Worm (Caenorhabditis elegans): ENCODE data around the gene hhat-2.

DNA sequence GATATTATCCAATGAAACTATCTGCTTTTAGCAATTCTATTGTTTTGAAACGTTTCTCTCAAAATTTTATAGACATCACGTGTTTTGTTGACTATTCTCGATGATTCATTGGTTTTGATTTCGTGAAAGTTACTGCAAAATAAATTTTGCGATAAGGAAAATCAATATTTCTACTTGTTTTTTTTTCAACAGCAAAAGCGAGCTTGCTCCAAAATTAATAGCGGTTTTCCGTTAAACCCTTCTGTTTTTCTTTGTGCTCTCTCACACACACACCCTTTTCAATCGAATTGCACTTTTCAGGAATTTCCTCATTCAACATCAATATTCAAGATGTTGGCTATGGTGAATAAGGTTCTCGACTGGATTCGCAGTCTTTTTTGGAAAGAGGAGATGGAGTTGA, 31.1 kb downstream of the hhat-2 start, which contains the start of gene arl-8:
- TF ChIP-seq lin-35 (GFP tag; optimal IDR thresholded peaks at IDR 0.05) (no peak), B0035.1 (tag; optimal IDR thresholded peaks at IDR 0.05) (no peak), ztf-3 (GFP tag; optimal IDR thresholded peaks at IDR 0.05) (no peak), rec-8 (tag; optimal IDR thresholded peaks at IDR 0.05) (no peak), let-607 (tag; optimal IDR thresholded peaks at IDR 0.05) (no peak), ceh-40 (GFP tag; IDR thresholded peaks at IDR 0.05) (no peak), ztf-6 (GFP tag; IDR thresholded peaks at IDR 0.05) (no peak), madf-10 (tag; optimal IDR thresholded peaks at IDR 0.05) (no peak), sptf-2 (GFP tag; optimal IDR thresholded peaks at IDR 0.05) (no peak), bed-2 (GFP tag; IDR thresholded peaks at IDR 0.05) (no peak)

All from whole organism, young adult.